Worm (Caenorhabditis elegans) whole organism, L4 larva: ENCODE data around the gene R07E5.6.
A peak's percentile ranks its signal among the peaks of the same experiment; 100 is the strongest.

Experiments used
- F10B5.3 ChIP-seq: sonication (generic microtip); optimal IDR thresholded peaks from 2 replicates; lab custom pipeline; 2016; ENCODE audit warnings: mild to moderate bottlenecking, missing genetic modification characterization, missing compliant biosample characterization
- F37D6.2 ChIP-seq: sonication (generic microtip); optimal IDR thresholded peaks from 2 replicates; lab custom pipeline; 2016; ENCODE audit warnings: mild to moderate bottlenecking, missing genetic modification characterization, missing compliant biosample characterization
- T20F7.1 ChIP-seq: fragments of 200-800 bp; sonication (Bioruptor generic); optimal IDR thresholded peaks from 2 replicates; lab custom pipeline; 2018; ENCODE audit warnings: mild to moderate bottlenecking, missing genetic modification characterization, missing compliant biosample characterization
- T26A8.4 ChIP-seq: fragments of 200-800 bp; sonication (Bioruptor generic); IDR thresholded peaks from 2 replicates; pipeline ENCODE4 v1.3.6; 2022; ENCODE audit warnings: missing genetic modification characterization, missing compliant biosample characterization
- Y105C5A.15 ChIP-seq: fragments of 200-800 bp; sonication (Bioruptor generic); IDR thresholded peaks from 2 replicates; pipeline ENCODE4 v1.3.6; 2022; ENCODE audit warnings: missing genetic modification characterization, missing compliant biosample characterization
- Y48G9A.11 ChIP-seq: fragments of 200-800 bp; sonication (Bioruptor generic); IDR thresholded peaks from 2 replicates; pipeline ENCODE4 v1.3.6; 2022; ENCODE audit warnings: missing genetic modification reagents, missing genetic modification characterization, missing compliant biosample characterization
- Y75B8A.6 ChIP-seq: fragments of 200-800 bp; sonication (Bioruptor generic); IDR thresholded peaks from 2 replicates; pipeline ENCODE4 v1.3.6; 2022; ENCODE audit warnings: missing genetic modification reagents, missing genetic modification characterization, missing compliant biosample characterization
- aha-1 ChIP-seq: fragments of 150-350 bp; peaks from one replicate; lab custom pipeline; 2014; ENCODE audit warnings: missing biosample characterization, missing genetic modification characterization
- ama-1 ChIP-seq: fragments of 150-350 bp; optimal IDR thresholded peaks from 2 replicates; lab custom pipeline; 2014; ENCODE audit warnings: inconsistent platforms, mixed read lengths
- ceh-28 ChIP-seq: fragments of 150-350 bp; optimal IDR thresholded peaks from 2 replicates; lab custom pipeline; 2014; ENCODE audit warnings: missing biosample characterization, missing genetic modification reagents, missing genetic modification characterization
- ceh-32 ChIP-seq: sonication (generic microtip); optimal IDR thresholded peaks from 2 replicates; lab custom pipeline; 2016; ENCODE audit warnings: mild to moderate bottlenecking, missing genetic modification characterization, missing compliant biosample characterization; ENCODE audit not compliant: poor library complexity
- ceh-44 ChIP-seq: fragments of 200-800 bp; sonication (Bioruptor generic); IDR thresholded peaks from 2 replicates; pipeline ENCODE4 v1.3.6; 2022; ENCODE audit warnings: missing genetic modification reagents, missing genetic modification characterization, missing compliant biosample characterization
- ceh-62 ChIP-seq: sonication (generic microtip); optimal IDR thresholded peaks from 2 replicates; lab custom pipeline; 2017; ENCODE audit warnings: missing biosample characterization, missing genetic modification characterization
- ceh-82 ChIP-seq: sonication (generic microtip); optimal IDR thresholded peaks from 2 replicates; lab custom pipeline; 2017; ENCODE audit warnings: missing biosample characterization, missing genetic modification characterization
- daf-16 ChIP-seq, 3 experiments: sonication (generic microtip); optimal IDR thresholded peaks; 2 replicates each; lab custom pipeline; 2016 to 2017; ENCODE audit warnings: missing genetic modification characterization in 3 of 3, missing genetic modification reagents in 3 of 3, mild to moderate bottlenecking in 2 of 3, missing compliant biosample characterization in 2 of 3, missing biosample characterization in 1 of 3, moderate library complexity in 1 of 3
- daf-19 ChIP-seq: fragments of 200-800 bp; sonication (Bioruptor generic); conservative IDR thresholded peaks from 2 replicates; pipeline ENCODE4 v1.3.6; 2022; ENCODE audit warnings: missing genetic modification characterization, missing compliant biosample characterization
- dmd-6 ChIP-seq: fragments of 200-800 bp; sonication (Bioruptor generic); IDR thresholded peaks from 2 replicates; pipeline ENCODE4 v1.3.6; 2022; ENCODE audit warnings: missing genetic modification reagents, missing genetic modification characterization, missing compliant biosample characterization
- dmd-9 ChIP-seq: fragments of 200-800 bp; sonication (Bioruptor generic); IDR thresholded peaks from 2 replicates; pipeline ENCODE4 v1.3.6; 2022; ENCODE audit warnings: missing genetic modification reagents, missing genetic modification characterization, missing compliant biosample characterization
- dpl-1 ChIP-seq: fragments of 150-350 bp; optimal IDR thresholded peaks from 2 replicates; lab custom pipeline; 2014; ENCODE audit warnings: missing biosample characterization, missing genetic modification reagents, missing genetic modification characterization
- egl-27 ChIP-seq: sonication (generic microtip); optimal IDR thresholded peaks from 3 replicates; lab custom pipeline; 2017; ENCODE audit warnings: missing biosample characterization, missing genetic modification reagents, missing genetic modification characterization
- egl-43 ChIP-seq: fragments of 200-800 bp; sonication (Bioruptor generic); IDR thresholded peaks from 2 replicates; pipeline ENCODE4 v1.3.6; 2022; ENCODE audit warnings: missing genetic modification reagents, missing genetic modification characterization, missing compliant biosample characterization
- jun-1 ChIP-seq: fragments of 150-350 bp; optimal IDR thresholded peaks from 2 replicates; lab custom pipeline; 2014; ENCODE audit warnings: missing biosample characterization, missing genetic modification reagents, missing genetic modification characterization
- lim-7 ChIP-seq: fragments of 200-800 bp; sonication (Bioruptor generic); IDR thresholded peaks from 2 replicates; pipeline ENCODE4 v1.3.6; 2022; ENCODE audit warnings: missing genetic modification characterization, missing compliant biosample characterization
- lin-29 ChIP-seq: fragments of 200-800 bp; sonication (Bioruptor generic); IDR thresholded peaks from 2 replicates; pipeline ENCODE4 v1.3.6; 2022; ENCODE audit warnings: missing genetic modification reagents, missing genetic modification characterization, missing compliant biosample characterization
- lin-38 ChIP-seq: fragments of 200-800 bp; sonication (Bioruptor generic); IDR thresholded peaks from 2 replicates; pipeline ENCODE4 v1.3.6; 2022; ENCODE audit warnings: missing genetic modification reagents, missing genetic modification characterization, missing compliant biosample characterization
- lir-3 ChIP-seq: sonication (generic microtip); optimal IDR thresholded peaks from 2 replicates; lab custom pipeline; 2016; ENCODE audit warnings: mild to moderate bottlenecking, missing genetic modification characterization, missing compliant biosample characterization
- mdt-29 ChIP-seq: fragments of 200-800 bp; sonication (Bioruptor generic); IDR thresholded peaks from 2 replicates; pipeline ENCODE4 v1.3.6; 2022; ENCODE audit warnings: missing genetic modification reagents, missing genetic modification characterization, missing compliant biosample characterization
- nhr-11 ChIP-seq: fragments of 150-350 bp; optimal IDR thresholded peaks from 2 replicates; lab custom pipeline; 2014; ENCODE audit warnings: missing biosample characterization, missing genetic modification characterization
- nhr-111 ChIP-seq: fragments of 200-800 bp; sonication (Bioruptor generic); optimal IDR thresholded peaks from 2 replicates; lab custom pipeline; 2018; ENCODE audit warnings: mild to moderate bottlenecking, missing genetic modification characterization, missing compliant biosample characterization
- nhr-41 ChIP-seq: fragments of 200-800 bp; sonication (Bioruptor generic); IDR thresholded peaks from 2 replicates; pipeline ENCODE4 v1.3.6; 2022; ENCODE audit warnings: missing genetic modification reagents, missing genetic modification characterization, missing compliant biosample characterization
- nhr-42 ChIP-seq: fragments of 200-800 bp; sonication (Bioruptor generic); IDR thresholded peaks from 2 replicates; pipeline ENCODE4 v1.3.6; 2022; ENCODE audit warnings: missing genetic modification characterization, missing compliant biosample characterization
- nhr-48 ChIP-seq: sonication (generic microtip); optimal IDR thresholded peaks from 2 replicates; lab custom pipeline; 2016; ENCODE audit warnings: mild to moderate bottlenecking, missing genetic modification characterization, missing compliant biosample characterization
- nhr-77 ChIP-seq: fragments of 150-350 bp; optimal IDR thresholded peaks from 2 replicates; lab custom pipeline; 2014; ENCODE audit warnings: missing biosample characterization, missing genetic modification characterization
- php-3 ChIP-seq: fragments of 200-800 bp; sonication (Bioruptor generic); IDR thresholded peaks from 2 replicates; pipeline ENCODE4 v1.3.6; 2022; ENCODE audit warnings: missing genetic modification reagents, missing genetic modification characterization, missing compliant biosample characterization
- sdz-12 ChIP-seq: fragments of 200-800 bp; sonication (Bioruptor generic); optimal IDR thresholded peaks from 2 replicates; lab custom pipeline; 2018; ENCODE audit warnings: mild to moderate bottlenecking, missing genetic modification characterization, missing compliant biosample characterization
- set-16 ChIP-seq: fragments of 200-800 bp; sonication (Bioruptor generic); IDR thresholded peaks from 2 replicates; pipeline ENCODE4 v1.3.6; 2022; ENCODE audit warnings: missing genetic modification reagents, missing genetic modification characterization, missing compliant biosample characterization
- snpc-1.2 ChIP-seq: fragments of 200-800 bp; sonication (Bioruptor generic); IDR thresholded peaks from 2 replicates; pipeline ENCODE4 v1.3.6; 2022; ENCODE audit warnings: missing genetic modification reagents, missing genetic modification characterization, missing compliant biosample characterization
- snpc-4 ChIP-seq: fragments of 150-350 bp; optimal IDR thresholded peaks from 2 replicates; lab custom pipeline; 2014; ENCODE audit warnings: missing biosample characterization, missing genetic modification characterization
- spr-3 ChIP-seq: fragments of 200-800 bp; sonication (Bioruptor generic); optimal IDR thresholded peaks from 2 replicates; lab custom pipeline; 2018; ENCODE audit warnings: mild to moderate bottlenecking, missing genetic modification characterization, missing compliant biosample characterization
- tra-1 ChIP-seq: fragments of 200-800 bp; sonication (Bioruptor generic); IDR thresholded peaks from 2 replicates; pipeline ENCODE4 v1.3.6; 2022; ENCODE audit warnings: missing genetic modification reagents, missing genetic modification characterization, missing compliant biosample characterization
- unc-39 ChIP-seq: sonication (generic microtip); optimal IDR thresholded peaks from 2 replicates; lab custom pipeline; 2017; ENCODE audit warnings: missing biosample characterization, missing genetic modification characterization
- unc-62 ChIP-seq, 3 experiments: fragments of 150-350 bp in 1 of 3; sonication (generic microtip); optimal IDR thresholded peaks in 2 of 3; peaks in 1 of 3; 1 replicate in 1 of 3; 2 replicates in 2 of 3; lab custom pipeline; 2014 to 2017; ENCODE audit warnings: missing biosample characterization in 3 of 3, missing genetic modification characterization in 3 of 3, missing genetic modification reagents in 3 of 3, missing genotype in 1 of 3
- zfp-2 ChIP-seq: sonication (generic microtip); optimal IDR thresholded peaks from 2 replicates; lab custom pipeline; 2016; ENCODE audit warnings: mild to moderate bottlenecking, missing genetic modification characterization, missing compliant biosample characterization
- zip-2 ChIP-seq: fragments of 150-350 bp; optimal IDR thresholded peaks from 2 replicates; lab custom pipeline; 2014; ENCODE audit warnings: missing biosample characterization, missing genetic modification characterization

Gene R07E5.6

ce11 chrIII:4391319-4391718 is 7.2 kb upstream of the R07E5.6 start:
- TF ChIP-seq dpl-1 (GFP tag; lab: Kevin White, UChicago), result no peak
- no peak for TF ChIP-seq daf-16 (GFP tag; optimal IDR thresholded peaks at IDR 0.05; lab: Kevin White, UChicago)
- no peak for TF ChIP-seq daf-16 (tag; optimal IDR thresholded peaks at IDR 0.05; lab: Kevin White, UChicago)
- no peak for TF ChIP-seq F10B5.3 (tag; lab: Kevin White, UChicago)
- TF ChIP-seq tra-1 (GFP tag; lab: Robert Waterston, UW), result no peak
- TF ChIP-seq unc-39 (tag; lab: Kevin White, UChicago), result no peak
- TF ChIP-seq lin-38 (GFP tag; lab: Robert Waterston, UW), result no peak
- TF ChIP-seq php-3, result no peak
- no peak for TF ChIP-seq ceh-28 (tag; lab: Kevin White, UChicago)
- no peak for TF ChIP-seq nhr-111
- no peak for TF ChIP-seq set-16
- no peak for TF ChIP-seq lim-7
- no peak for TF ChIP-seq unc-62 (GFP tag; optimal IDR thresholded peaks at IDR 0.05 in 1 of 2; lab: Kevin White, UChicago)
- TF ChIP-seq unc-62 (tag; optimal IDR thresholded peaks at IDR 0.05; lab: Kevin White, UChicago), result no peak
- TF ChIP-seq egl-27, result no peak
- TF ChIP-seq snpc-1.2, result no peak
- TF ChIP-seq nhr-11, result no peak
- no peak for TF ChIP-seq nhr-77 (tag; lab: Kevin White, UChicago)
- no peak for TF ChIP-seq F37D6.2
- no peak for TF ChIP-seq nhr-48 (tag; lab: Kevin White, UChicago)

DNA sequence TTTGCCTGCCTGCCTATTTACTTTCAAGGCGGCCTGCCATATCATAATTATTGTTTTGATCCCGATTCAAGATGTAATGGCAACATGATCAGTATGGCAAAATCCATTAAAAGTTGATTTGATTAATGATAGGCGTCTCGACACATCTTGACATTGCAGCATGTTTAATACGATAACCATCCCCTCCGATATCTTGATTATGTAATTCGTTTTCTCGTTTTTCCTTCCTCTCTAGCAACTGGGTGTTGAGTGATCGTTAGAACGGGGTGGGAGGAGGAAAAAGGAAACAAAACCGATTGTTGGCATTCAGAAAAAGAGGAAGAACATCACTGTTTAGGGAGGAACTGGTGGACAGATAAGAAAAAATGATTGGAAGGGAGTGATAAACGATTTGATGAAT is 6.6 kb upstream of the R07E5.6 start:
- TF ChIP-seq aha-1 (tag; lab: Kevin White, UChicago) (peak; percentile 38), ceh-44 (GFP tag; lab: Robert Waterston, UW) (no peak)

DNA sequence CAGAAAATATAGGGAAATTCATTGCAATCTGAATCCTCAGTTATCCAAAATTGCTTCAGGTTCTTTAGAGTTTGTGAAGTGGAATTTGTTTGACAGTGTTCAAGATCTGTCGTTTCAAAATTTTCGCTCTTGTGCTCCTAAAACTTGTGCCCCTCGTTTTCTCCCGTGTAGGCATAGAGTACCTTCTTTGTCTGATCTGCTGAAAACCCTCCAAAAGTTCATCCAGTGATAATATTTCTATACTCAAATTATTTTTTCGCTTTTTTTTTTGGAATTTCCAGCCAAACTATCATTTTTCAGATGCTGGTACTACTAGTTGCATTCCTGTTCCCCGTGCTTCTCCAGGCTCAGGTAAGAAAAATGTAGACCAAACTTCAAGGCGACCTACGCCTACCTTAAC is 4.1 kb upstream of the R07E5.6 start, which contains the start of gene R07E5.4:
R07E5.4 (plus strand) TSS at position 301 of the 400 bp plus-strand sequence.
- TF ChIP-seq Y105C5A.15 (GFP tag; lab: Robert Waterston, UW) (no peak), T20F7.1 (GFP tag; lab: Kevin White, UChicago) (no peak), Y48G9A.11 (no peak), ceh-44 (GFP tag; lab: Robert Waterston, UW) (no peak), zip-2 (tag; lab: Kevin White, UChicago) (no peak), dmd-9 (GFP tag; lab: Robert Waterston, UW) (no peak), zfp-2 (tag; lab: Kevin White, UChicago) (no peak), lin-29 (no peak), daf-19 (GFP tag; lab: Robert Waterston, UW) (no peak), egl-43 (no peak), dmd-6 (GFP tag; lab: Robert Waterston, UW) (no peak), snpc-4 (tag; lab: Kevin White, UChicago) (no peak), ceh-62 (tag; lab: Kevin White, UChicago) (no peak), nhr-41 (no peak), tra-1 (GFP tag; lab: Robert Waterston, UW) (no peak), ceh-82 (tag; lab: Kevin White, UChicago) (no peak), nhr-111 (no peak)
- TF ChIP-seq, all 104 proteins: peak for 0

DNA sequence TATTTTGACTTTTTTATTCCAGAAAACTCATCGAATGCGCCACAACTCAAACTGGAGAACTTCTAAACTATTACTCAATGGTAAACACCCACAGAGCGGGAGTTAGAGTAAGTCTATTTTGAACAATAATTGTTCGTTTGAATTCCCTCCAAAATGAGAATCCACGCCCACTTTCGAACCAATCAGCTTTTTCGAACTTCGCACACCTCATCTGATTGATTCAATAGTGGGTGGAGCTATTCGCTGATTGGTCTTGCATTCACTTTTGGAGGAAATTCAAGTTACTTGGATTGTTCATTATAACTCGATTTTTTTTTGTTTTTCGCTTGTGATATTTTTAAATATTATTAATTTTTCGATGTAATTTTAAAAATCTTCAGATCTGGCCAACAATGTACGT is 2.7 kb upstream of the R07E5.6 start:
- TF ChIP-seq sdz-12 (GFP tag; lab: Kevin White, UChicago) (no peak), spr-3 (GFP tag; lab: Kevin White, UChicago) (no peak), ceh-32 (tag; lab: Kevin White, UChicago) (no peak), jun-1 (tag; lab: Kevin White, UChicago) (no peak), tra-1 (GFP tag; lab: Robert Waterston, UW) (no peak), nhr-77 (tag; lab: Kevin White, UChicago) (no peak), T26A8.4 (GFP tag; lab: Robert Waterston, UW) (no peak), lir-3 (tag; lab: Kevin White, UChicago) (no peak), unc-62 (GFP tag; optimal IDR thresholded peaks at IDR 0.05 in 1 of 2; lab: Kevin White, UChicago) (no peak), unc-62 (tag; optimal IDR thresholded peaks at IDR 0.05; lab: Kevin White, UChicago) (no peak), set-16 (no peak), snpc-1.2 (no peak), ama-1 (lab: Kevin White, UChicago) (no peak), nhr-42 (GFP tag; lab: Robert Waterston, UW) (no peak), dpl-1 (GFP tag; lab: Kevin White, UChicago) (no peak), Y48G9A.11 (no peak), unc-39 (tag; lab: Kevin White, UChicago) (no peak), lin-29 (no peak), Y75B8A.6 (GFP tag; lab: Robert Waterston, UW) (no peak), mdt-29 (GFP tag; lab: Robert Waterston, UW) (no peak), nhr-41 (no peak)
